Comparison of ENCODE assay signal across 2 fruit fly cellular contexts in the genomic region with DNA sequence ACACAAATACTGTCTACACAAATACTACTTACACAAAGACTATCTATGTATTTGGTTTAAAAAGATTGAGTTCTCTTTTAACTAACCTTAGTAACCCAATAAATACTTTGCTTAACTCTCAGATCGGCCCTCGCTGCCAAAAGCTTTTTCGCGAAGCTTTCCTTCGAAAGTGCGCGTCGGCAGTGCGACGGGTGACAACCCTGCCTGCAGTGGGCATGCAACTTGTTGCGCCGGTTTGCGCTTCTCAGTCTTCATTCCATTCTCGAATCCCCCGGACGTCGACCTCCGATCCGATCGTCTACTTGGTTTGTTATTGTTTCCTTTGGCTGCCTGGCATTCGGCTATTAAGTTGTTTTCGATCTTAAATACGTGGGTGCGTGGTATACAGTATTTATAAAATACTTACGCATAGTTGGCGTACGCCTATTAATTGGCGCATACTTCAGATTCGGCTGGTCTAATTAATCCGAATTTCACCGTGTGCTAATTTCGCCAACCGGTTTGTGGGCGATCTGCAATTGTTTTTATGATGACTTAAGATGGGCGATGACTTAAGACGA.
TF ChIP-seq lines count a peak whose summit lies in the region.

A gene (plus strand): TSS at position 243 of the 560 bp plus-strand sequence.

TF ChIP-seq in whole organism, embryonic, 481 proteins besides CTCF, POLR2A, EP300 and RAD21 (continued from another document and continues in another):
- TF ChIP-seq bsh (GFP tag; optimal IDR thresholded peaks at IDR 0.05; lab: Kevin White, UChicago) (peak in 1 of 2 experiments; percentile 45), NfI (GFP tag; optimal IDR thresholded peaks at IDR 0.05; lab: Kevin White, UChicago) (peak; percentile 2), H15 (GFP tag; IDR thresholded peaks at IDR 0.05; lab: Robert Waterston, UW) (no peak), CG14860 (GFP tag; IDR thresholded peaks at IDR 0.05; lab: Robert Waterston, UW; ENCODE audit: partially characterized antibody) (no peak), tgo (GFP tag; IDR thresholded peaks at IDR 0.05; lab: Robert Waterston, UW) (no peak), Drgx (GFP tag; IDR thresholded peaks at IDR 0.05; lab: Robert Waterston, UW) (0 out of 2 replicates have a peak, but pooled peaks have one; percentile 20), HLHmδ (GFP tag; optimal IDR thresholded peaks at IDR 0.05; lab: Kevin White, UChicago) (peak; percentile 33), gsb-n (tag; optimal IDR thresholded peaks at IDR 0.05; lab: Kevin White, UChicago) (no peak), CG18476 (GFP tag; optimal IDR thresholded peaks at IDR 0.05; lab: Kevin White, UChicago) (peak; percentile 98), Tbp (GFP tag; optimal IDR thresholded peaks at IDR 0.05; lab: Kevin White, UChicago) (no peak), disco-r (GFP tag; optimal IDR thresholded peaks at IDR 0.05; lab: Kevin White, UChicago) (no peak), bbx (GFP tag; IDR thresholded peaks at IDR 0.05; lab: Robert Waterston, UW; ENCODE audit: partially characterized antibody) (peak; percentile 56; the same call in 1 of the 2 replicates), stwl (tag; optimal IDR thresholded peaks at IDR 0.05; lab: Kevin White, UChicago) (peak; percentile 9), Dll (GFP tag; IDR thresholded peaks at IDR 0.05; lab: Robert Waterston, UW; ENCODE audit: partially characterized antibody) (0 out of 4 replicates have a peak, but pooled peaks have one; percentile 20), CG12219 (GFP tag; optimal IDR thresholded peaks at IDR 0.05; lab: Kevin White, UChicago) (no peak), CG13287 (GFP tag; IDR thresholded peaks at IDR 0.05; lab: Robert Waterston, UW; ENCODE audit: partially characterized antibody) (peak; percentile 42; the same call in 1 of the 2 replicates), CG7839 (tag; optimal IDR thresholded peaks at IDR 0.05; lab: Kevin White, UChicago) (peak; percentile 24), CG7372 (GFP tag; IDR thresholded peaks at IDR 0.05; lab: Robert Waterston, UW) (no peak), zen2 (GFP tag; IDR thresholded peaks at IDR 0.05; lab: Robert Waterston, UW; ENCODE audit: partially characterized antibody) (no peak), ac (GFP tag; optimal IDR thresholded peaks at IDR 0.05; lab: Kevin White, UChicago) (no peak), br (optimal IDR thresholded peaks at IDR 0.05; lab: Kevin White, UChicago) (no peak), Oaz (GFP tag; IDR thresholded peaks at IDR 0.05; lab: Robert Waterston, UW) (no peak), ato (GFP tag; IDR thresholded peaks at IDR 0.05; lab: Robert Waterston, UW; ENCODE audit: partially characterized antibody) (peak; percentile 24; the same call in 1 of the 2 replicates), pho (GFP tag; optimal IDR thresholded peaks at IDR 0.05; lab: Kevin White, UChicago) (peak; percentile 2), twi (tag; optimal IDR thresholded peaks at IDR 0.05; lab: Kevin White, UChicago) (no peak), CG13296 (GFP tag; optimal IDR thresholded peaks at IDR 0.05; lab: Kevin White, UChicago) (no peak), CG11695 (GFP tag; IDR thresholded peaks at IDR 0.05; lab: Robert Waterston, UW) (no peak), CG6654 (GFP tag; optimal IDR thresholded peaks at IDR 0.05; lab: Kevin White, UChicago) (no peak), CG32767 (GFP tag; IDR thresholded peaks at IDR 0.05; lab: Robert Waterston, UW) (no peak), mam (GFP tag; optimal IDR thresholded peaks at IDR 0.05; lab: Kevin White, UChicago) (no peak), Dref (GFP tag; IDR thresholded peaks at IDR 0.05; lab: Robert Waterston, UW) (no peak), Atf6 (GFP tag; IDR thresholded peaks at IDR 0.05; lab: Robert Waterston, UW) (0 out of 2 replicates have a peak, but pooled peaks have one; percentile 15), Bteb2 (GFP tag; optimal IDR thresholded peaks at IDR 0.05; lab: Kevin White, UChicago) (no peak), sr (GFP tag; IDR thresholded peaks at IDR 0.05; lab: Robert Waterston, UW) (peak; percentile 76), prd (optimal IDR thresholded peaks at IDR 0.05; lab: Kevin White, UChicago) (no peak), prd (GFP tag; IDR thresholded peaks at IDR 0.05; lab: Robert Waterston, UW) (0 out of 3 replicates have a peak, but pooled peaks have one; percentile 13), pum (GFP tag; optimal IDR thresholded peaks at IDR 0.05; lab: Kevin White, UChicago) (no peak), CG7963 (GFP tag; IDR thresholded peaks at IDR 0.05; lab: Robert Waterston, UW; ENCODE audit: partially characterized antibody) (peak; percentile 25; the same call in 1 of the 3 replicates), Atf3 (GFP tag; optimal IDR thresholded peaks at IDR 0.05; lab: Kevin White, UChicago) (no peak), stc (GFP tag; IDR thresholded peaks at IDR 0.05; lab: Robert Waterston, UW) (no peak), CG32532 (GFP tag; IDR thresholded peaks at IDR 0.05; lab: Robert Waterston, UW) (0 out of 2 replicates have a peak, but pooled peaks have one; percentile 5), Dp (GFP tag; optimal IDR thresholded peaks at IDR 0.05; lab: Kevin White, UChicago) (peak; percentile 14), pb (GFP tag; optimal IDR thresholded peaks at IDR 0.05; lab: Kevin White, UChicago) (no peak), CG17186 (GFP tag; optimal IDR thresholded peaks at IDR 0.05; lab: Kevin White, UChicago) (peak; percentile 50), en (GFP tag; optimal IDR thresholded peaks at IDR 0.05; lab: Kevin White, UChicago) (no peak), Hmr (GFP tag; optimal IDR thresholded peaks at IDR 0.05; lab: Kevin White, UChicago) (no peak), CG10147 (GFP tag; optimal IDR thresholded peaks at IDR 0.05; lab: Kevin White, UChicago) (peak; percentile 1), rib (GFP tag; IDR thresholded peaks at IDR 0.05; lab: Robert Waterston, UW) (0 out of 2 replicates have a peak, but pooled peaks have one; percentile 16), Doc3 (GFP tag; IDR thresholded peaks at IDR 0.05; lab: Robert Waterston, UW; ENCODE audit: partially characterized antibody) (no peak), CG8281 (tag; optimal IDR thresholded peaks at IDR 0.05; lab: Kevin White, UChicago) (no peak), E2f2 (GFP tag; IDR thresholded peaks at IDR 0.05; lab: Robert Waterston, UW) (peak; percentile 14; the same call in 1 of the 2 replicates), wek (GFP tag; optimal IDR thresholded peaks at IDR 0.05; lab: Kevin White, UChicago) (peak; percentile 23), CkIIα-i1 (GFP tag; IDR thresholded peaks at IDR 0.05; lab: Robert Waterston, UW) (no peak), Antp (GFP tag; optimal IDR thresholded peaks at IDR 0.05; lab: Kevin White, UChicago) (no peak), CG10979 (tag; optimal IDR thresholded peaks at IDR 0.05; lab: Kevin White, UChicago) (peak; percentile 24), Side (GFP tag; optimal IDR thresholded peaks at IDR 0.05; lab: Kevin White, UChicago) (no peak), CG30020 (tag; optimal IDR thresholded peaks at IDR 0.05; lab: Kevin White, UChicago) (no peak), Hr78 (GFP tag; optimal IDR thresholded peaks at IDR 0.05; lab: Kevin White, UChicago) (no peak), Aef1 (GFP tag; IDR thresholded peaks at IDR 0.05; lab: Robert Waterston, UW) (no peak), Opbp (GFP tag; IDR thresholded peaks at IDR 0.05; lab: Robert Waterston, UW; ENCODE audit: partially characterized antibody) (no peak)

TF ChIP-seq in whole organism, prepupa, 60 proteins besides CTCF, POLR2A, EP300 and RAD21 (continued from another document):
- TF ChIP-seq Sox14 (GFP tag; optimal IDR thresholded peaks at IDR 0.05; lab: Kevin White, UChicago), result peak; percentile 1
- no peak for TF ChIP-seq CG10631 (GFP tag; optimal IDR thresholded peaks at IDR 0.05; lab: Kevin White, UChicago)
- peak; percentile 26 for TF ChIP-seq vri (GFP tag; optimal IDR thresholded peaks at IDR 0.05; lab: Kevin White, UChicago)
- TF ChIP-seq CG8632 (GFP tag; optimal IDR thresholded peaks at IDR 0.05; lab: Kevin White, UChicago), result peak; percentile 6
- no peak for TF ChIP-seq topi (GFP tag; optimal IDR thresholded peaks at IDR 0.05; lab: Kevin White, UChicago)
- TF ChIP-seq CG11762 (GFP tag; optimal IDR thresholded peaks at IDR 0.05; lab: Kevin White, UChicago; ENCODE audit: insufficient read depth), result no peak
- TF ChIP-seq CG8319 (GFP tag; optimal IDR thresholded peaks at IDR 0.05; lab: Kevin White, UChicago), result no peak
- TF ChIP-seq pdm3 (GFP tag; optimal IDR thresholded peaks at IDR 0.05; lab: Kevin White, UChicago), result no peak
- no peak for TF ChIP-seq Sox15 (GFP tag; optimal IDR thresholded peaks at IDR 0.05; lab: Kevin White, UChicago)
- peak; percentile 70 for TF ChIP-seq fkh (GFP tag; optimal IDR thresholded peaks at IDR 0.05; lab: Kevin White, UChicago)
- peak; percentile 29; the same call in 1 of the 3 replicates for TF ChIP-seq CG6163 (GFP tag; IDR thresholded peaks at IDR 0.05; lab: Robert Waterston, UW)
- no peak for TF ChIP-seq acj6 (GFP tag; optimal IDR thresholded peaks at IDR 0.05; lab: Kevin White, UChicago)
- TF ChIP-seq net (GFP tag; optimal IDR thresholded peaks at IDR 0.05; lab: Kevin White, UChicago), result no peak
- TF ChIP-seq cyc (GFP tag; optimal IDR thresholded peaks at IDR 0.05; lab: Kevin White, UChicago), result no peak
- no peak for TF ChIP-seq CG10669 (GFP tag; optimal IDR thresholded peaks at IDR 0.05; lab: Kevin White, UChicago)
- TF ChIP-seq Met (GFP tag; optimal IDR thresholded peaks at IDR 0.05; lab: Kevin White, UChicago), result peak; percentile 15
- TF ChIP-seq salr (GFP tag; optimal IDR thresholded peaks at IDR 0.05; lab: Kevin White, UChicago), result no peak
- no peak for TF ChIP-seq Smox (GFP tag; optimal IDR thresholded peaks at IDR 0.05; lab: Kevin White, UChicago)
- TF ChIP-seq Hr38 (GFP tag; optimal IDR thresholded peaks at IDR 0.05; lab: Kevin White, UChicago), result no peak
- TF ChIP-seq Ets21C (GFP tag; optimal IDR thresholded peaks at IDR 0.05; lab: Kevin White, UChicago), result no peak
- no peak for TF ChIP-seq CG6854 (GFP tag; optimal IDR thresholded peaks at IDR 0.05; lab: Kevin White, UChicago)
- TF ChIP-seq CG8119 (GFP tag; IDR thresholded peaks at IDR 0.05; lab: Robert Waterston, UW), result no peak
- TF ChIP-seq Eip78C (GFP tag; lab: Kevin White, UChicago), result peak; percentile 71
- no peak for TF ChIP-seq CG9139 (GFP tag; optimal IDR thresholded peaks at IDR 0.05; lab: Kevin White, UChicago)
- TF ChIP-seq dsx (GFP tag; optimal IDR thresholded peaks at IDR 0.05; lab: Kevin White, UChicago; ENCODE audit: poor library complexity, severe bottlenecking), result no peak
- TF ChIP-seq CG6792 (GFP tag; optimal IDR thresholded peaks at IDR 0.05; lab: Kevin White, UChicago), result no peak
- TF ChIP-seq fd85E (GFP tag; optimal IDR thresholded peaks at IDR 0.05; lab: Kevin White, UChicago), result no peak
- no peak for TF ChIP-seq ss (GFP tag; optimal IDR thresholded peaks at IDR 0.05; lab: Kevin White, UChicago)
- no peak for TF ChIP-seq Lpt (GFP tag; optimal IDR thresholded peaks at IDR 0.05; lab: Kevin White, UChicago)
- TF ChIP-seq achi (GFP tag; optimal IDR thresholded peaks at IDR 0.05; lab: Kevin White, UChicago), result no peak
- TF ChIP-seq Ets96B (tag; optimal IDR thresholded peaks at IDR 0.05; lab: Kevin White, UChicago), result no peak
- TF ChIP-seq CG6808 (GFP tag; optimal IDR thresholded peaks at IDR 0.05; lab: Kevin White, UChicago), result no peak
- no peak for TF ChIP-seq CG3919 (GFP tag; optimal IDR thresholded peaks at IDR 0.05; lab: Kevin White, UChicago)
- TF ChIP-seq Blimp-1 (GFP tag; optimal IDR thresholded peaks at IDR 0.05; lab: Kevin White, UChicago), result no peak
- TF ChIP-seq CG7368 (GFP tag; optimal IDR thresholded peaks at IDR 0.05; lab: Kevin White, UChicago), result no peak
- no peak for TF ChIP-seq CG3032 (tag; optimal IDR thresholded peaks at IDR 0.05; lab: Kevin White, UChicago)
- no peak for TF ChIP-seq fd59A (GFP tag; optimal IDR thresholded peaks at IDR 0.05; lab: Kevin White, UChicago)
- no peak for TF ChIP-seq dac (GFP tag; optimal IDR thresholded peaks at IDR 0.05; lab: Kevin White, UChicago)
- TF ChIP-seq Gug (GFP tag; IDR thresholded peaks at IDR 0.05; lab: Robert Waterston, UW), result no peak
